Worm (Caenorhabditis elegans) whole organism, late embryonic: Measurements from ENCODE around the gene str-190.
A peak's percentile ranks its signal among the peaks of the same experiment; 100 is the strongest.
"Not testable (repeated sequence)": the region's sequence is repeated elsewhere in the genome, so short reads cannot be mapped to it uniquely, and the experiment has no call there.

ENCODE experiments used
- C08G9.2 ChIP-seq: sonication (generic microtip); optimal IDR thresholded peaks from 2 replicates; lab custom pipeline; 2016; ENCODE audit warnings: mild to moderate bottlenecking, missing genetic modification characterization, moderate library complexity, missing compliant biosample characterization
- K09A11.1 ChIP-seq: sonication (generic microtip); optimal IDR thresholded peaks from 2 replicates; lab custom pipeline; 2017; ENCODE audit warnings: antibody characterized with exemption, mild to moderate bottlenecking, missing genetic modification characterization, missing compliant biosample characterization; ENCODE audit not compliant: insufficient read depth
- Y22D7AL.16 ChIP-seq: sonication (generic microtip); optimal IDR thresholded peaks from 2 replicates; lab custom pipeline; 2016; ENCODE audit warnings: missing genetic modification characterization, missing compliant biosample characterization
- ama-1 ChIP-seq: fragments of 150-350 bp; optimal IDR thresholded peaks from 2 replicates; lab custom pipeline; 2014
- ceh-14 ChIP-seq: sonication (generic microtip); optimal IDR thresholded peaks from 2 replicates; lab custom pipeline; 2016; ENCODE audit warnings: missing genotype, missing genetic modification characterization, missing compliant biosample characterization
- ceh-19 ChIP-seq: fragments of 200-800 bp; sonication (Bioruptor generic); optimal IDR thresholded peaks from 2 replicates; lab custom pipeline; 2018; ENCODE audit warnings: mild to moderate bottlenecking, missing genetic modification characterization, missing compliant biosample characterization
- ceh-2 ChIP-seq: sonication (generic microtip); optimal IDR thresholded peaks from 2 replicates; lab custom pipeline; 2016; ENCODE audit warnings: missing genotype, missing genetic modification characterization, missing compliant biosample characterization
- ceh-48 ChIP-seq: sonication (generic microtip); optimal IDR thresholded peaks from 2 replicates; lab custom pipeline; 2016; ENCODE audit warnings: missing genetic modification characterization, inconsistent platforms, missing compliant biosample characterization
- ceh-9 ChIP-seq: sonication (generic microtip); optimal IDR thresholded peaks from 2 replicates; lab custom pipeline; 2016; ENCODE audit warnings: mild to moderate bottlenecking, missing genetic modification characterization, inconsistent platforms, missing compliant biosample characterization
- dmd-4 ChIP-seq: sonication (generic microtip); optimal IDR thresholded peaks from 2 replicates; lab custom pipeline; 2016; ENCODE audit warnings: borderline replicate concordance, missing genetic modification characterization, missing compliant biosample characterization
- elt-2 ChIP-seq: sonication (generic microtip); optimal IDR thresholded peaks from 2 replicates; lab custom pipeline; 2016; ENCODE audit warnings: missing genetic modification reagents, missing genetic modification characterization, missing compliant biosample characterization
- elt-4 ChIP-seq: sonication (generic microtip); optimal IDR thresholded peaks from 2 replicates; lab custom pipeline; 2016; ENCODE audit warnings: missing genetic modification characterization, missing compliant biosample characterization
- ets-4 ChIP-seq: sonication (generic microtip); optimal IDR thresholded peaks from 2 replicates; lab custom pipeline; 2016; ENCODE audit warnings: missing genetic modification characterization, missing compliant biosample characterization
- fax-1 ChIP-seq: sonication (generic microtip); optimal IDR thresholded peaks from 2 replicates; lab custom pipeline; 2016; ENCODE audit warnings: missing genotype, missing genetic modification characterization, missing compliant biosample characterization
- fkh-10 ChIP-seq: fragments of 150-350 bp; optimal IDR thresholded peaks from 2 replicates; lab custom pipeline; 2014; ENCODE audit warnings: missing biosample characterization, missing genetic modification reagents, missing genetic modification characterization
- fkh-6 ChIP-seq: sonication (generic microtip); optimal IDR thresholded peaks from 2 replicates; lab custom pipeline; 2016; ENCODE audit warnings: missing genetic modification characterization, missing compliant biosample characterization
- hlh-15 ChIP-seq: sonication (generic microtip); optimal IDR thresholded peaks from 2 replicates; lab custom pipeline; 2016; ENCODE audit warnings: missing genetic modification characterization, missing compliant biosample characterization
- hlh-30 ChIP-seq: sonication (generic microtip); optimal IDR thresholded peaks from 2 replicates; lab custom pipeline; 2017; ENCODE audit warnings: antibody characterized with exemption, missing genetic modification characterization, missing compliant biosample characterization; ENCODE audit not compliant: insufficient read depth
- hlh-6 ChIP-seq: sonication (generic microtip); optimal IDR thresholded peaks from 2 replicates; lab custom pipeline; 2016; ENCODE audit warnings: missing genotype, missing genetic modification characterization, missing compliant biosample characterization
- madf-2 ChIP-seq: sonication (generic microtip); optimal IDR thresholded peaks from 2 replicates; lab custom pipeline; 2017; ENCODE audit warnings: missing genetic modification characterization, missing compliant biosample characterization
- mec-3 ChIP-seq: sonication (generic microtip); optimal IDR thresholded peaks from 2 replicates; lab custom pipeline; 2016; ENCODE audit warnings: borderline replicate concordance, missing genetic modification characterization, missing compliant biosample characterization
- nfya-1 ChIP-seq: sonication (generic microtip); optimal IDR thresholded peaks from 2 replicates; lab custom pipeline; 2017; ENCODE audit warnings: missing genetic modification characterization, mild to moderate bottlenecking, missing compliant biosample characterization, antibody characterized with exemption, moderate library complexity
- odd-2 ChIP-seq: sonication (generic microtip); optimal IDR thresholded peaks from 2 replicates; lab custom pipeline; 2017; ENCODE audit warnings: antibody characterized with exemption, mild to moderate bottlenecking, missing genetic modification characterization, missing compliant biosample characterization
- pat-9 ChIP-seq: fragments of 200-800 bp; sonication (Bioruptor generic); optimal IDR thresholded peaks from 2 replicates; lab custom pipeline; 2018; ENCODE audit warnings: mild to moderate bottlenecking, missing genetic modification characterization, moderate library complexity, missing compliant biosample characterization
- pha-2 ChIP-seq: sonication (generic microtip); optimal IDR thresholded peaks from 2 replicates; lab custom pipeline; 2017; ENCODE audit warnings: mild to moderate bottlenecking, missing genetic modification characterization, missing compliant biosample characterization
- pha-4 ChIP-seq: fragments of 150-350 bp; optimal IDR thresholded peaks from 2 replicates; lab custom pipeline; 2018; ENCODE audit warnings: missing biosample characterization, missing genetic modification reagents, missing genetic modification characterization
- pros-1 ChIP-seq: fragments of 150-350 bp; optimal IDR thresholded peaks from 2 replicates; lab custom pipeline; 2014; ENCODE audit warnings: missing biosample characterization, missing genetic modification reagents, missing genetic modification characterization
- ref-2 ChIP-seq: sonication (generic microtip); optimal IDR thresholded peaks from 2 replicates; lab custom pipeline; 2016; ENCODE audit warnings: missing genetic modification characterization, missing compliant biosample characterization
- rnt-1 ChIP-seq: sonication (generic microtip); optimal IDR thresholded peaks from 2 replicates; lab custom pipeline; 2016; ENCODE audit warnings: missing genetic modification characterization, missing compliant biosample characterization
- sdc-2 ChIP-seq: sonication (generic microtip); optimal IDR thresholded peaks from 2 replicates; lab custom pipeline; 2016; ENCODE audit warnings: missing genotype, missing genetic modification characterization, missing compliant biosample characterization
- sox-2 ChIP-seq: fragments of 200-800 bp; sonication (Bioruptor generic); IDR thresholded peaks from 2 replicates; pipeline ENCODE4 v1.3.6; 2022; ENCODE audit warnings: missing genetic modification reagents, missing genetic modification characterization, missing compliant biosample characterization
- syd-9 ChIP-seq: sonication (generic microtip); optimal IDR thresholded peaks from 2 replicates; lab custom pipeline; 2016; ENCODE audit warnings: mild to moderate bottlenecking, missing genetic modification characterization, moderate library complexity, missing compliant biosample characterization
- ttx-3 ChIP-seq: sonication (generic microtip); optimal IDR thresholded peaks from 2 replicates; lab custom pipeline; 2016; ENCODE audit warnings: missing genetic modification reagents, missing genetic modification characterization, missing compliant biosample characterization
- unc-42 ChIP-seq: sonication (generic microtip); optimal IDR thresholded peaks from 2 replicates; lab custom pipeline; 2016; ENCODE audit warnings: missing genotype, missing genetic modification characterization, missing compliant biosample characterization
- unc-86 ChIP-seq: sonication (generic microtip); optimal IDR thresholded peaks from 2 replicates; lab custom pipeline; 2016; ENCODE audit warnings: missing genetic modification characterization, missing compliant biosample characterization
- ztf-16 ChIP-seq: sonication (generic microtip); optimal IDR thresholded peaks from 2 replicates; lab custom pipeline; 2017; ENCODE audit warnings: missing genetic modification characterization, missing compliant biosample characterization

The str-190 gene

DNA sequence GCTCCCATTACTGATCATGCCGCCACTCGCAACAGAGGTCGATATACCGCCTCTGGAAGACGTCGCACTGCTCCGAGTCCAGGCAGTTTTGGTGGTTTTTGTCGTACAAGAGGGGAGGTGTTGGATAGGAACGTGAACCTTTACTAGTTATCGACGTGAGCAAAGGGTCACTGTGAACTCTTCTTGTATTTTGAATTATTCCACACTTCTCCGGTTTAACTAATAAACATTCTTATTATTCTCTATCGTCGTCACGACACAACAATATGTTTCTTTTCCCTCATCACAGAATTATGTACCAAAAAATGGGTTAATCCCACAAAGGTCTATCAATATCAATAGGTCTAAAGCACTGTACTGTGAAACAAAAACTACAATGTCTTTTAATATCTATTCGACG lies 33.2 kb upstream of the str-190 start, which contains the start of gene nhr-171:
nhr-171 (plus strand) TSS at position 301 of the 400 bp plus-strand sequence.
- TF ChIP-seq dmd-4; sox-2 (GFP tag; lab: Robert Waterston, UW); ceh-19 (GFP tag; lab: Kevin White, UChicago): not testable (repeated sequence)

DNA sequence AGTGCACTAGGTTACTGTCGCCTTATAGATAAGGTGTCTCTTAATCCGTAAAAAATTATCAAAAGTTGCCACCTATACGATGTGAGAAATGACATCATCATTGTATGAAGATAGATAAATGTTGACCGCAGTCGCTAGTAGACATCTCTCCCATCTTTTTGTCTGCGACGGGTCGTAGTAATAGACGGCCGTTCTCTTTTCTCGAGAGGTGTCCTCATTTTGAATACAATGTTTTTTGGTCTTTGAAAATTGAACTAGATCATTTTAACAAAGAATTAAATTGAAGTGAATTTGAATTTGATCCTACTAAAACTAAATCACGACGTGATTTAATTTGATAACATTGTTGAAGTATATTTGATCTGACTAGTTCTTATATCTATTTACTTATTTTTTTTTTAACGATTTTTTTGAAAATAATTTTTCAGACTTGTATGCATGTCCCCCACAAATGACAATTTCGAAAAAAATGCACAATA lies 30.3 kb upstream of the str-190 start, which contains the start of the genes str-31 and nhr-172:
str-31 (minus strand) TSS at position 101 of the 479 bp plus-strand sequence.
nhr-172 (plus strand) TSS at position 429 of the 479 bp plus-strand sequence.
- peak; percentile 63 for TF ChIP-seq elt-2 (tag; lab: Kevin White, UChicago)
- TF ChIP-seq C08G9.2 (tag; lab: Kevin White, UChicago): no peak

DNA sequence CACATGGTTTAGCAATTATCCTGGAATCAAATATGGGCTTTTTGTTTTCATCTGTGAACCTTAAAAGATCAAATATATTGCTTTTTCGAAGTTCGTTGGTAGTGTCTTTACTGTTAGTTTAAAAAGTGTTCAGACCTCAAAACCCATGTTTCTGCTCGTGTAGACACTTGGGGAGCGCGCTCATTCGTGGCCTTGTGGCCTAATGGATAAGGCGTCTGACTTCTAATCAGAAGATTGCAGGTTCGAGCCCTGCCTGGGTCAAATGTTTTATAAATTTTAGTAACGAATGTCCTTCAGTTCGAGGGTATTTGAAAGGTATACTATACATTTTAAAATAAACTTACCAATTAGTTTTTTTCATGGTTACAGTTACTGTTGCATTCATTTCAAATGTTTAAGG lies 27.9 kb upstream of the str-190 start:
- TF ChIP-seq pha-4 (tag; lab: Kevin White, UChicago) (no peak), pros-1 (tag; lab: Kevin White, UChicago) (no peak)

DNA sequence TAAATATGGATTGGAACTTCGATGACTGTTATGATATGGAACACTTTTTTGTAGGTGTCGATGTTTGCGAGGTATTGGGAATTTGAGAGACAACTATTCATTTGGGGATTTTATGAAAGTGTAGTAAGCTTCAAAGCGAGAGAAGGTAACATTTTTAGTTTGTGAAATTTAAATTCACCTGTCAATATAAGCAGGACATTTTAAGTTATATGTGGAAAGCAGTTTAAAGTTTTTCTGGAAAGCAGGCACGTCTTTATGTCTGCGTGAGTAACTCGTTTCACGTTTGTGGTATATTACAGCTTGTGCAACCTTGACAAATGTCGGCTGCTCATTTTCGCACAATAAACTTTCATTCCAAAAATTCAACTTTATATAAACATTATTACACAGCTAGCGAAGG lies 26.0 kb upstream of the str-190 start, which contains the start of gene srh-229:
srh-229 (minus strand) TSS at position 101 of the 400 bp plus-strand sequence.
- no peak for TF ChIP-seq Y22D7AL.16 (tag; lab: Kevin White, UChicago)
- TF ChIP-seq fkh-6 (tag; lab: Kevin White, UChicago): no peak
- TF ChIP-seq pros-1 (tag; lab: Kevin White, UChicago): no peak
- TF ChIP-seq hlh-15 (tag; lab: Kevin White, UChicago): no peak
- TF ChIP-seq fkh-10 (GFP tag; lab: Kevin White, UChicago): no peak
- TF ChIP-seq ref-2 (tag; lab: Kevin White, UChicago): no peak
- no peak for TF ChIP-seq unc-42 (tag; lab: Kevin White, UChicago)
- TF ChIP-seq nfya-1 (tag; lab: Kevin White, UChicago): no peak
- TF ChIP-seq madf-2 (tag; lab: Kevin White, UChicago): no peak
- TF ChIP-seq mec-3: no peak
- TF ChIP-seq hlh-6 (tag; lab: Kevin White, UChicago): no peak
- no peak for TF ChIP-seq pat-9 (tag; lab: Kevin White, UChicago)
- no peak for TF ChIP-seq odd-2 (tag; lab: Kevin White, UChicago)
- TF ChIP-seq ttx-3 (tag; lab: Kevin White, UChicago): no peak
- TF ChIP-seq C08G9.2 (tag; lab: Kevin White, UChicago): no peak
- no peak for TF ChIP-seq ceh-14 (tag; lab: Kevin White, UChicago)
- TF ChIP-seq elt-4 (tag; lab: Kevin White, UChicago): no peak
- no peak for TF ChIP-seq fax-1 (tag; lab: Kevin White, UChicago)
- TF ChIP-seq ama-1 (lab: Kevin White, UChicago): no peak

DNA sequence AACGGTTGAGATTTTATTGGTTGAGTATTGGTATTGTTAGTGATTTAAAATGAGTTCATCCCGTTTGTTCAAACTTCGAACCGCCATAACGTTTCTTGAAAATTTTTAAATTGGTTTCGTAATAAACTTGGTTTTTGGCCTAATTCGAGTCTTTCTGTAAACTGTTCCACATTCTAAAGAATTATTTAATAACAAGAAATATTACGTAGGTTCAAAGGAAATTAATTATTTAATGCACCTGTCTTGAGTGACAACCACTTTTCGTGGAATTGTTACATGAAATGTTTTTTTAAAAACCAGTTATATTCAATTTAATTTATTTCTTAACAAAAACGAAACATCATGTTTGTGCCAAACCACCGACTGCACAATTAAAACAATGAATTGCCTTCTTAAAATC lies 22.9 kb upstream of the str-190 start:
- TF ChIP-seq ceh-19 (GFP tag; lab: Kevin White, UChicago): no peak
- no peak for TF ChIP-seq sdc-2 (tag; lab: Kevin White, UChicago)
- TF ChIP-seq fkh-6 (tag; lab: Kevin White, UChicago): no peak
- TF ChIP-seq K09A11.1 (tag; lab: Kevin White, UChicago): no peak
- TF ChIP-seq pros-1 (tag; lab: Kevin White, UChicago): no peak
- no peak for TF ChIP-seq ceh-48 (tag; lab: Kevin White, UChicago)

DNA sequence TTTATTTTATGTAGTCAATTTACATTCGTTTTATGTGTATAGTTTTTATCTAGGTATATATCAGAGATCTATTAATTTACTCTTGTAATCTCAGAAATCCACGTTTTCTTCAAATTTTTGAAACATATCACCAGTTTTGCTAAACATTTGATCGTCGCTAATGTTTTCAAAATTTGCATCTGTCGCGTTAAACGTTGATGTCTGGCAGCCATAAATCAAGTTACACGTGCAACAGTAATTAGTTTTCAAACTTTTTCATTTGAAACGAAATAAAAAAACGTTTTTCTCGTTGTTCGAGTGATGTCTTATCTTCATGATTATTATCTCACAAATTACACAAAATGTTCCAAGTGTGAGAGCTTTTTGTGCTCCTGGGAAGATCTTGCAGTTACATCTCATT lies 19.1 kb upstream of the str-190 start, which contains the start of gene srh-79:
srh-79 (plus strand) TSS at position 301 of the 400 bp plus-strand sequence.
- no peak for TF ChIP-seq ceh-9
- no peak for TF ChIP-seq ref-2 (tag; lab: Kevin White, UChicago)
- no peak for TF ChIP-seq syd-9 (tag; lab: Kevin White, UChicago)
- TF ChIP-seq hlh-30 (tag; lab: Kevin White, UChicago): no peak
- no peak for TF ChIP-seq pha-2 (tag; lab: Kevin White, UChicago)
- no peak for TF ChIP-seq ttx-3 (tag; lab: Kevin White, UChicago)
- no peak for TF ChIP-seq ztf-16 (tag; lab: Kevin White, UChicago)
- no peak for TF ChIP-seq hlh-6 (tag; lab: Kevin White, UChicago)
- no peak for TF ChIP-seq rnt-1 (tag; lab: Kevin White, UChicago)
- TF ChIP-seq ceh-2: no peak
- TF ChIP-seq madf-2 (tag; lab: Kevin White, UChicago): no peak
- no peak for TF ChIP-seq nfya-1 (tag; lab: Kevin White, UChicago)
- TF ChIP-seq unc-86: no peak
- TF ChIP-seq ets-4: no peak
- TF ChIP-seq sox-2 (GFP tag; lab: Robert Waterston, UW): no peak
- TF ChIP-seq elt-4 (tag; lab: Kevin White, UChicago): no peak
- no peak for TF ChIP-seq fkh-6 (tag; lab: Kevin White, UChicago)
